Fruit fly (Drosophila melanogaster): ENCODE data around the gene CG34427.

The CG34427 gene

DNA sequence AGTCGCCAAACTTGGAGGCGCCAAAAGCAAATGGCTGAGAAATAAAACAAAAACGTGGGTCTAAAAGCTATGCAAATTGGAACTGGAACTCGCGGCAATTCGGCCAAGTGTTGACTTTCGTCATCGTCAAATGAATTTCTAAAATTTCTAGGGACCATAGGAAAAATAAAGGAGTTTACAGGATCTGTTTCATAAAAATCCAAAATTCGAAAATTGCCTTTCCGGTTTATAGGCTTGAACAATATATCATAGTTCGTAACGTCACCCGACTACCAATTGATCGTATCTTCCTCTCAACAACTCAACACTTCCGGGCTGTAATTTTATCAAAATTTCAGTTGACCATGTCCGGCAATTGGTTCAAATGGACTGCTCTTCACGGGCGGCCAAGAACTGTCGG, 31.6 kb downstream of the CG34427 start, which contains the start of gene CG32026:
CG32026 (plus strand) TSS at position 301 of the 400 bp plus-strand sequence.
- no peak for TF ChIP-seq CG17801 (GFP tag; optimal IDR thresholded peaks at IDR 0.05; ENCODE audit: partially characterized antibody)

DNA sequence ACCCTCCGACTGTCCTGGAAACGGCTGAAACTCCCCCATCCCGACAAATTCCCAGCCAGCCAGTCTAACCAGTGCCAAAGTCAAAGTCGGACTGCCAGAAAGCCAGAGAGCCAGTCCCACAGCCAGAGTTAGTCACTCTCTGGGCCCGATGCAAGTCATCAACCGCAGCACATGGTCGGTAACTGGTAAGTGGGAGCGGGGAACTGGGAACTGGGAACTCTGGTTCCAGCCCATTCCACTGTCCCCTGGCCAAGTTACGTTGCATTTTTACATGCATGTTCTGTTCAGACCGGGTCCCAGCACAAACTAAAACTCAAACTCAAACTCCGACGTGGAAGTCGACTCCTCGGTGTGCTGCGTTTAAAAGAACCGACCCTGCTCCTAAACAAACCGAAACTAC, 34.6 kb downstream of the CG34427 start:
- no peak for TF ChIP-seq CG17801 (GFP tag; optimal IDR thresholded peaks at IDR 0.05; ENCODE audit: partially characterized antibody)

dm6 chr3L:8839563-8840425, 35.2 kb downstream of the CG34427 start:
- no peak for TF ChIP-seq CG17801 (GFP tag; optimal IDR thresholded peaks at IDR 0.05; ENCODE audit: partially characterized antibody)

DNA sequence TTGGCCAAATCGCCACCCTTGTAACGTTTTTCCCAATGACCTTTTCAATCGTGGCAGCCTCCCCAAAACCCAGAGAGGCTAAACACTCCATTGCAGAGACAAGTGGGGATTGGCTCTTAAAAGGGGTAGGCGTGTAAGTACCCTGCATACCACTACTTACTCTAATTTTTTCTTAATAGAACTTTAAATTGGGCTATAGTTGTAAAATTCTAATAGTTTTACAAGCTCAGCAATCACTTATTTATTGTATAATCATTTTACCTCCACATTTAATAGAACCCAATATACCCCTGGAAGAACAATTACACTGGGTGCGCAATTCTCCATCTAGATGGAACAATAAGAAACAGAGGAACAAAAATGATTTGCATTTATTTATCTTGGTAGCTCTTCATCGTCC, 37.2 kb downstream of the CG34427 start:
- TF ChIP-seq CG17801 (GFP tag; optimal IDR thresholded peaks at IDR 0.05; ENCODE audit: partially characterized antibody), result no peak

- no peak for TF ChIP-seq CG17801 (GFP tag; optimal IDR thresholded peaks at IDR 0.05; ENCODE audit: partially characterized antibody)
Observed at dm6 chr3L:8842359-8842758, 37.8 kb downstream of the CG34427 start.

DNA sequence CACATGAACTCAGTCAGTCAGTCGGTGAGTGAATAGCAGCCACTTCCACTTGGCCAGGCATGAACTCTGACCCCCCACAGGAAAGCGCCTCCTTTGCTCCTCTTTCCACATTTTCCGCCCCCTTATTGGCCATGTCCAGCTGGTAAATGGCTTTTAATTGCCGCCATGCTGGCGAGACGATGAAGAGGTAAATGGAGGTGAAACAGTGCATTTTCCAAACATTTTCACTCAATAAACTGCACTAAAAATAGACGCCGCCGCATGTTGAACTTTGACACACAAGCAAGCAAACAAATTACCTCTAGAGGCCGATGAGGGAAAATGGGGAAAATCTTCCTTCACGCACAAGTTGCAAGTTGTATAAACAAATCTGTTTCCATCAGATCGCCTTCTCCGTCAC, 45.3 kb downstream of the CG34427 start:
- TF ChIP-seq CG17801 (GFP tag; optimal IDR thresholded peaks at IDR 0.05; ENCODE audit: partially characterized antibody), result no peak

DNA sequence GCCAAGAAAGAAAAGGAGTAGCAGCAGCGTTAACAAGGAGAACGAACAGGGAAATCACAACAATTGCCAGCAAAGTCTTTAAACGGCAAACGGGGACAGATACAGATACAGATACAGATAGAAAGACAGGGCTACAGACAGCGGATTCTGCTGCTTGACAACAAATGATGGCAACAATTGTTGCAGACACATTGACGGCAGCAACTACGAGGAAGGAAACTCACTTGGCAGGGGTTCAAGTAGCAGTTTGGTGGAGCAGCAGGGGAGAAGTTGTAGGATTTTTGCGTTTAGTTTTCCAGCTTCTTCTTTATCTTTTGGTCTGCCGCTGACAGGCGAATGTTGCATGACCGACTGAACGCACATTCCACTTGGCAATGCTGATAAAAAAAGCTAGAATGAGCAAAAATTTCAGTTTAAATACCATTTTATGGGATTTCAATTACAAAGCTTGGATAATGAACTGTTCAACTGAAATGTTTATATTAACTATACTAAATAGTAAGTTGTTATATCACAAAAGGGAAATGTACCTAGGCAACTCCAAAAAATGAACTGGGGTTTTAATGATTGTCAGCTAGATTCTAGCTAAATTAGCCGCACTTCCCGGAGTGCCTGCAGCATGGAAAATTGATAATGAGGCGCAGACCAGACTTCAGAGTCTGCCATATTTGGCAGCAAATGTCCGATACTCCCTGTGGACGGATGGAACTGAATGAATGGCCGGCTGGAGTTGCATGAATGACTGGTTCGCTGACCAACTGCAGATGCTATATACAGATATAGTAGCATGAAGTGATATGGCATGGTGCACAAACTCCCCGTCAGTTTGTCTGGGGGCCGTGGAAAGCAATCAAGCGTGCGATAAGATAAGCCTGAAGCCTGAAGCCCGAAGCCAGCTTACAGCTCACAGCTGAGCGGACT, 46.5 kb downstream of the CG34427 start:
- no peak for TF ChIP-seq CG17801 (GFP tag; optimal IDR thresholded peaks at IDR 0.05; ENCODE audit: partially characterized antibody)

DNA sequence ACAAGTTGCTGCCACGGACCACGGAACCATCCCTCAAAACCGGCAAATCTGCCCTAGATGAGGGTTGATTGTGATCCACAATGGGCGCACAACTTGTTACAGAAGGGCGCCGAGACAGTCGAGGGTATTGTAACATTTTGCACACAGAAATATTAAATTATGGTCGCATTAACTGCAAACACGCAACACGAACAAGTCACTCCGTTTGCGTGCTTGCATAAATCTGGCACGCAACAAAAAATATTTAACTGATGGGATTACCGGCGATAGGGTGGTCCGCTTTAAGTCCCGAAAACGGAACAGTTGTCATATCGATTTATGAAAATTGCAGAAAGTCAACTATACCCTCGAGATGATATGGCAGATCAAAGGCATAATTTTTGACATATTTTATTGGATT, 47.4 kb downstream of the CG34427 start:
- TF ChIP-seq CG17801 (GFP tag; optimal IDR thresholded peaks at IDR 0.05; ENCODE audit: partially characterized antibody), result no peak

DNA sequence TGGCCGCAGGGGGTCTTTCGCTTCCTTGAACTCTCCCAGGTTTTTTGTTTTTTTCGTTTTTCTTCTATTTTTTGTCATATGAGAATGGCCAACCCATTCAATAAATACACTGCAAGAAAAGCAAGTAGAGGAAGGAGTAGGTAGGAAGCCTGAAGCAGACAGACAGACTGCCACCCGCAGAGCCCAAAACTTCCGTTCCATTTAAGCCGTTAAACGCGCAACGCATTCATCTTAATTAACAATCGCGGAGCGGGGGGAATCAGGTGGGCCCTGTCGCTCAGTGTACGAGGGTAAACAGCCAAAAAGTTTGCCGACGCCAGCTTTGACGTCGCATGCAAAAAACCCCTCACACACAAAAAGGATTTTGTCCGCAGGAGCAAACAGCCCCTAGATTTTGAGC, 48.3 kb downstream of the CG34427 start:
- no peak for TF ChIP-seq CG17801 (GFP tag; optimal IDR thresholded peaks at IDR 0.05; ENCODE audit: partially characterized antibody)

- no peak for TF ChIP-seq CG17801 (GFP tag; optimal IDR thresholded peaks at IDR 0.05; ENCODE audit: partially characterized antibody)
Observed at dm6 chr3L:8853382-8853781, 48.8 kb downstream of the CG34427 start.

DNA sequence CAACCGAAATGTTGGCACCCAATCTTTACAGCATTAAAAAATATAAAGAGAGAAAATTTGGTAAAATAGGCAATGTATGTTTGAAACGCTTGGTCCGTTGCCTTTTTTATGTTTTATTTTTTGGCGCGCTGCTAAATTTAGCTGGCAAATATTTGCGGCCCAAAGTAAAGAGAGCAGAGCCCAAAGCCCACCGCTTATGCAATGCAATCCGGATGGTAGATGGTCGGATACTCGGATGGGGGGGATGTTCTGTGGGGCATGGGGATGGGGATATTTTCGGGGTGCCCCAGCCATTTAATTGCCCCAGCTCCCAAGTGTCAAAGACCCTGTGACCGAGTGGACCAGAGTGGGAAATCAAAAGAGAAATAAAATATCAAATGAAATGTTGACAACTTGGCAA, 50.7 kb downstream of the CG34427 start:
- no peak for TF ChIP-seq CG17801 (GFP tag; optimal IDR thresholded peaks at IDR 0.05; ENCODE audit: partially characterized antibody)

Data from ovary, adult (tissue).